Worm (Caenorhabditis elegans) whole organism, L3 larva: ENCODE data around the gene mpz-1.
A peak's percentile ranks its signal among the peaks of the same experiment; 100 is the strongest.

ENCODE experiments used
- R02D3.7 ChIP-seq: fragments of 150-350 bp; optimal IDR thresholded peaks from 2 replicates; lab custom pipeline; 2014; ENCODE audit warnings: missing biosample characterization, missing genetic modification characterization
- ZK546.5 ChIP-seq: sonication (generic microtip); optimal IDR thresholded peaks from 2 replicates; lab custom pipeline; 2017; ENCODE audit warnings: missing biosample characterization, missing genetic modification characterization
- aly-2 ChIP-seq: fragments of 150-350 bp; optimal IDR thresholded peaks from 2 replicates; lab custom pipeline; 2014; ENCODE audit warnings: missing biosample characterization, missing genetic modification characterization
- ama-1 ChIP-seq: fragments of 150-350 bp; optimal IDR thresholded peaks from 2 replicates; lab custom pipeline; 2018
- ceh-16 ChIP-seq: sonication (generic microtip); optimal IDR thresholded peaks from 2 replicates; lab custom pipeline; 2017; ENCODE audit warnings: missing biosample characterization, missing genetic modification characterization
- ceh-28 ChIP-seq: fragments of 150-350 bp; optimal IDR thresholded peaks from 2 replicates; lab custom pipeline; 2014; ENCODE audit warnings: missing biosample characterization, missing genetic modification reagents, missing genetic modification characterization
- ceh-9 ChIP-seq: sonication (generic microtip); optimal IDR thresholded peaks from 2 replicates; lab custom pipeline; 2018; ENCODE audit warnings: missing biosample characterization, missing genetic modification characterization
- daf-12 ChIP-seq: fragments of 150-350 bp; optimal IDR thresholded peaks from 2 replicates; lab custom pipeline; 2014; ENCODE audit warnings: missing biosample characterization, missing genetic modification reagents, missing genetic modification characterization
- egl-27 ChIP-seq: sonication (generic microtip); optimal IDR thresholded peaks from 4 replicates; lab custom pipeline; 2017; ENCODE audit warnings: missing biosample characterization, missing genetic modification reagents, missing genetic modification characterization
- egl-5 ChIP-seq: fragments of 150-350 bp; optimal IDR thresholded peaks from 2 replicates; lab custom pipeline; 2017; ENCODE audit warnings: missing biosample characterization, missing genetic modification reagents, missing genetic modification characterization, inconsistent platforms
- elt-1 ChIP-seq: fragments of 150-350 bp; optimal IDR thresholded peaks from 2 replicates; lab custom pipeline; 2014; ENCODE audit warnings: missing biosample characterization, missing genetic modification characterization
- elt-2 ChIP-seq: sonication (generic microtip); optimal IDR thresholded peaks from 2 replicates; lab custom pipeline; 2016; ENCODE audit warnings: missing genetic modification reagents, mild to moderate bottlenecking, missing genetic modification characterization, missing compliant biosample characterization
- elt-3 ChIP-seq, 3 experiments: fragments of 150-350 bp in 1 of 3; sonication (generic microtip) in 2 of 3; optimal IDR thresholded peaks; 2 replicates in 2 of 3; 4 replicates in 1 of 3; lab custom pipeline; 2014 to 2017; ENCODE audit warnings: missing biosample characterization in 3 of 3, missing genetic modification characterization in 3 of 3
- eor-1 ChIP-seq, 2 experiments: fragments of 150-350 bp; optimal IDR thresholded peaks; 2 replicates each; lab custom pipeline; 2014 to 2018; ENCODE audit warnings: missing biosample characterization in 2 of 2, missing genetic modification characterization in 2 of 2
- fkh-10 ChIP-seq: sonication (generic microtip); optimal IDR thresholded peaks from 2 replicates; lab custom pipeline; 2017; ENCODE audit warnings: missing biosample characterization, missing genetic modification reagents, missing genetic modification characterization
- fkh-2 ChIP-seq: fragments of 150-350 bp; optimal IDR thresholded peaks from 2 replicates; lab custom pipeline; 2014; ENCODE audit warnings: missing biosample characterization, missing genetic modification reagents, missing genetic modification characterization
- hmg-11 ChIP-seq: sonication (generic microtip); optimal IDR thresholded peaks from 2 replicates; lab custom pipeline; 2016; ENCODE audit warnings: missing genetic modification characterization, missing compliant biosample characterization
- jun-1 ChIP-seq: fragments of 150-350 bp; optimal IDR thresholded peaks from 2 replicates; lab custom pipeline; 2014; ENCODE audit warnings: missing biosample characterization, missing genetic modification reagents, missing genetic modification characterization
- lin-15B ChIP-seq: fragments of 150-350 bp; optimal IDR thresholded peaks from 2 replicates; lab custom pipeline; 2014; ENCODE audit warnings: missing biosample characterization, missing genetic modification characterization
- lin-39 ChIP-seq: fragments of 150-350 bp; optimal IDR thresholded peaks from 2 replicates; lab custom pipeline; 2018; ENCODE audit warnings: missing biosample characterization, missing genetic modification reagents, missing genetic modification characterization
- lsy-12 ChIP-seq: sonication (generic microtip); optimal IDR thresholded peaks from 2 replicates; lab custom pipeline; 2016; ENCODE audit warnings: mild to moderate bottlenecking, missing genetic modification characterization, missing compliant biosample characterization
- mml-1 ChIP-seq: fragments of 150-350 bp; sonication (generic microtip); optimal IDR thresholded peaks from 3 replicates; lab custom pipeline; 2014; ENCODE audit warnings: missing biosample characterization, missing genetic modification characterization
- nfya-1 ChIP-seq: sonication (generic microtip); optimal IDR thresholded peaks from 2 replicates; lab custom pipeline; 2017; ENCODE audit warnings: missing genetic modification characterization, mild to moderate bottlenecking, missing compliant biosample characterization, antibody characterized with exemption, moderate library complexity; ENCODE audit not compliant: insufficient read depth
- nhr-11 ChIP-seq: fragments of 150-350 bp; optimal IDR thresholded peaks from 2 replicates; lab custom pipeline; 2014; ENCODE audit warnings: missing biosample characterization, missing genetic modification characterization
- nhr-12 ChIP-seq: fragments of 150-350 bp; optimal IDR thresholded peaks from 2 replicates; lab custom pipeline; 2014; ENCODE audit warnings: missing biosample characterization, missing genetic modification characterization
- nhr-23 ChIP-seq: fragments of 150-350 bp; optimal IDR thresholded peaks from 2 replicates; lab custom pipeline; 2014; ENCODE audit warnings: missing biosample characterization, missing genetic modification reagents, missing genetic modification characterization
- nhr-237 ChIP-seq: fragments of 150-350 bp; optimal IDR thresholded peaks from 2 replicates; lab custom pipeline; 2014; ENCODE audit warnings: missing biosample characterization, missing genetic modification characterization
- nhr-43 ChIP-seq: sonication (generic microtip); optimal IDR thresholded peaks from 2 replicates; lab custom pipeline; 2016; ENCODE audit warnings: mild to moderate bottlenecking, missing genetic modification characterization, missing compliant biosample characterization; ENCODE audit not compliant: poor library complexity, severe bottlenecking
- nhr-76 ChIP-seq: fragments of 150-350 bp; sonication (generic microtip); optimal IDR thresholded peaks from 5 replicates; lab custom pipeline; 2014; ENCODE audit warnings: missing biosample characterization, missing genetic modification characterization
- pha-4 ChIP-seq: fragments of 150-350 bp; optimal IDR thresholded peaks from 2 replicates; lab custom pipeline; 2014; ENCODE audit warnings: missing biosample characterization, missing genetic modification reagents, missing genetic modification characterization
- pqm-1 ChIP-seq: fragments of 150-350 bp; optimal IDR thresholded peaks from 2 replicates; lab custom pipeline; 2017; ENCODE audit warnings: missing biosample characterization, missing genetic modification characterization, inconsistent platforms
- sea-2 ChIP-seq: fragments of 150-350 bp; sonication (generic microtip); optimal IDR thresholded peaks from 4 replicates; lab custom pipeline; 2014; ENCODE audit warnings: missing biosample characterization, missing genetic modification reagents, missing genetic modification characterization
- snpc-4 ChIP-seq: fragments of 150-350 bp; optimal IDR thresholded peaks from 2 replicates; lab custom pipeline; 2014; ENCODE audit warnings: missing biosample characterization, missing genetic modification characterization
- tbx-2 ChIP-seq: sonication (generic microtip); optimal IDR thresholded peaks from 2 replicates; lab custom pipeline; 2016; ENCODE audit warnings: mild to moderate bottlenecking, missing genetic modification characterization, missing compliant biosample characterization
- unc-39 ChIP-seq: sonication (generic microtip); optimal IDR thresholded peaks from 4 replicates; lab custom pipeline; 2017; ENCODE audit warnings: missing biosample characterization, missing genetic modification characterization
- unc-62 ChIP-seq: fragments of 150-350 bp; sonication (generic microtip); optimal IDR thresholded peaks from 4 replicates; lab custom pipeline; 2014; ENCODE audit warnings: missing biosample characterization, missing genetic modification reagents, missing genetic modification characterization
- zag-1 ChIP-seq: fragments of 150-350 bp; optimal IDR thresholded peaks from 2 replicates; lab custom pipeline; 2014; ENCODE audit warnings: missing biosample characterization, missing genetic modification characterization
- ztf-11 ChIP-seq: fragments of 150-350 bp; optimal IDR thresholded peaks from 2 replicates; lab custom pipeline; 2014; ENCODE audit warnings: missing biosample characterization, missing genetic modification characterization
- ztf-4 ChIP-seq: fragments of 150-350 bp; optimal IDR thresholded peaks from 2 replicates; lab custom pipeline; 2014; ENCODE audit warnings: missing biosample characterization, missing genetic modification characterization

The mpz-1 gene

ce11 chrII:10778026-10778425, at the start of gene mpz-1:
mpz-1 (minus strand) TSS chrII:10778126.
- TF ChIP-seq sea-2 (GFP tag; lab: Kevin White, UChicago), result no peak
- no peak for TF ChIP-seq nhr-11 (tag; lab: Kevin White, UChicago)
- TF ChIP-seq eor-1 (tag; optimal IDR thresholded peaks at IDR 0.05; lab: Kevin White, UChicago), result no peak
- no peak for TF ChIP-seq fkh-10 (GFP tag; lab: Kevin White, UChicago)
- no peak for TF ChIP-seq lin-39 (tag; lab: Kevin White, UChicago)
- no peak for TF ChIP-seq lin-15B (tag; lab: Kevin White, UChicago)
- TF ChIP-seq egl-5 (tag; lab: Kevin White, UChicago), result no peak
- no peak for TF ChIP-seq ZK546.5 (tag; lab: Kevin White, UChicago)
- TF ChIP-seq mml-1 (tag; lab: Kevin White, UChicago), result no peak
- no peak for TF ChIP-seq ceh-16
- TF ChIP-seq ceh-9, result no peak
- no peak for TF ChIP-seq nhr-43
- no peak for TF ChIP-seq egl-27 (tag; lab: Kevin White, UChicago)
- TF ChIP-seq nhr-23, result no peak
- TF ChIP-seq ztf-11 (tag; lab: Kevin White, UChicago), result no peak

- TF ChIP-seq R02D3.7 (tag; lab: Kevin White, UChicago) (peak; percentile 7), elt-2 (peak; percentile 8), nfya-1 (tag; lab: Kevin White, UChicago) (peak; percentile 75), snpc-4 (tag; lab: Kevin White, UChicago) (no peak), nhr-43 (peak; percentile 62), fkh-2 (tag; lab: Kevin White, UChicago) (no peak), nhr-23 (peak; percentile 51), lin-15B (tag; lab: Kevin White, UChicago) (peak; percentile 58), pha-4 (tag; lab: Kevin White, UChicago) (peak; percentile 74), hmg-11 (tag; lab: Kevin White, UChicago) (peak; percentile 75)
Measured at ce11 chrII:10824046-10824445, 46.1 kb upstream of the mpz-1 start, which contains the start of the genes R06F6.12 and mix-1. R06F6.12 (minus strand) TSS chrII:10824081. mix-1 (plus strand) TSS chrII:10824246.

- TF ChIP-seq egl-27 (tag; lab: Kevin White, UChicago), result no peak
- no peak for TF ChIP-seq fkh-10 (GFP tag; lab: Kevin White, UChicago)
- TF ChIP-seq snpc-4 (tag; lab: Kevin White, UChicago), result no peak
- no peak for TF ChIP-seq eor-1 (tag; optimal IDR thresholded peaks at IDR 0.05; lab: Kevin White, UChicago)
- TF ChIP-seq daf-12 (tag; lab: Kevin White, UChicago), result no peak
- TF ChIP-seq elt-2, result peak; percentile 47
- no peak for TF ChIP-seq tbx-2 (tag; lab: Kevin White, UChicago)
- no peak for TF ChIP-seq pqm-1 (tag; lab: Kevin White, UChicago)
- TF ChIP-seq nhr-12 (tag; lab: Kevin White, UChicago), result no peak
- TF ChIP-seq ceh-9, result no peak
- TF ChIP-seq ztf-4, result no peak
- TF ChIP-seq nhr-237 (tag; lab: Kevin White, UChicago), result no peak
- TF ChIP-seq pha-4 (tag; lab: Kevin White, UChicago), result peak; percentile 11
- no peak for TF ChIP-seq nhr-76 (tag; lab: Kevin White, UChicago)
- TF ChIP-seq jun-1 (tag; lab: Kevin White, UChicago), result peak; percentile 3
- no peak for TF ChIP-seq fkh-2 (tag; lab: Kevin White, UChicago)
- TF ChIP-seq zag-1 (tag; lab: Kevin White, UChicago), result no peak
- TF ChIP-seq sea-2 (GFP tag; lab: Kevin White, UChicago), result no peak
- no peak for TF ChIP-seq hmg-11 (tag; lab: Kevin White, UChicago)
Measured at ce11 chrII:10820679-10821078, 42.8 kb upstream of the mpz-1 start, which contains the start of gene ech-4. ech-4 (plus strand) TSS chrII:10821031.

- TF ChIP-seq eor-1 (tag; optimal IDR thresholded peaks at IDR 0.05; lab: Kevin White, UChicago), result no peak
- TF ChIP-seq ztf-4, result no peak
- no peak for TF ChIP-seq sea-2 (GFP tag; lab: Kevin White, UChicago)
- no peak for TF ChIP-seq R02D3.7 (tag; lab: Kevin White, UChicago)
- TF ChIP-seq fkh-10 (GFP tag; lab: Kevin White, UChicago), result no peak
- TF ChIP-seq hmg-11 (tag; lab: Kevin White, UChicago), result no peak
- TF ChIP-seq lsy-12 (tag; lab: Kevin White, UChicago), result no peak
- TF ChIP-seq daf-12 (tag; lab: Kevin White, UChicago), result no peak
- no peak for TF ChIP-seq aly-2 (tag; lab: Kevin White, UChicago)
- peak; percentile 50 for TF ChIP-seq lin-15B (tag; lab: Kevin White, UChicago)
- no peak for TF ChIP-seq ceh-16
- no peak for TF ChIP-seq unc-39 (tag; lab: Kevin White, UChicago)
- TF ChIP-seq pha-4 (tag; lab: Kevin White, UChicago), result peak; percentile 32
- peak; percentile 19 for TF ChIP-seq lin-39 (tag; lab: Kevin White, UChicago)
- no peak for TF ChIP-seq pqm-1 (tag; lab: Kevin White, UChicago)
- no peak for TF ChIP-seq nhr-43
- TF ChIP-seq snpc-4 (tag; lab: Kevin White, UChicago), result peak; percentile 20
- TF ChIP-seq unc-62 (GFP tag; lab: Kevin White, UChicago), result no peak
- TF ChIP-seq nfya-1 (tag; lab: Kevin White, UChicago), result peak; percentile 47
- no peak for TF ChIP-seq elt-3 (tag; optimal IDR thresholded peaks at IDR 0.05; lab: Kevin White, UChicago)
- no peak for TF ChIP-seq fkh-2 (tag; lab: Kevin White, UChicago)
- no peak for TF ChIP-seq ama-1 (lab: Kevin White, UChicago)
- no peak for TF ChIP-seq egl-5 (tag; lab: Kevin White, UChicago)
- TF ChIP-seq nhr-12 (tag; lab: Kevin White, UChicago), result no peak
- no peak for TF ChIP-seq ceh-28 (tag; lab: Kevin White, UChicago)
- TF ChIP-seq nhr-11 (tag; lab: Kevin White, UChicago), result no peak
- TF ChIP-seq ceh-9, result no peak
- no peak for TF ChIP-seq mml-1 (tag; lab: Kevin White, UChicago)
- TF ChIP-seq elt-2, result no peak
- TF ChIP-seq elt-1 (tag; lab: Kevin White, UChicago), result no peak
- no peak for TF ChIP-seq ZK546.5 (tag; lab: Kevin White, UChicago)
- TF ChIP-seq nhr-76 (tag; lab: Kevin White, UChicago), result no peak
Measured at ce11 chrII:10819928-10820423, 42.0 kb upstream of the mpz-1 start, which contains the start of gene R06F6.8. R06F6.8 (minus strand) TSS chrII:10819978.
